Worm (Caenorhabditis elegans): ENCODE measurements around the gene F32D8.8.

Gene F32D8.8

ce11 chrV:10861611-10862262 is 40.8 kb downstream of the F32D8.8 start (continued):
- no peak for TF ChIP-seq hlh-17 (GFP tag; optimal IDR thresholded peaks at IDR 0.05; ENCODE audit: borderline replicate concordance)
- no peak for TF ChIP-seq hpl-2 (GFP tag; optimal IDR thresholded peaks at IDR 0.05)

ce11 chrV:10860526-10861037 is 42.0 kb downstream of the F32D8.8 start:
- TF ChIP-seq nhr-19 (GFP tag; conservative IDR thresholded peaks at IDR 0.05) (no peak), elt-3 (tag; optimal IDR thresholded peaks at IDR 0.05) (peak in 1 of 6 experiments; percentile 31), lir-3 (tag; optimal IDR thresholded peaks at IDR 0.05; ENCODE audit: poor library complexity) (no peak), rnt-1 (tag; optimal IDR thresholded peaks at IDR 0.05) (peak; percentile 1), efl-1 (optimal IDR thresholded peaks at IDR 0.05) (no peak), efl-1 (GFP tag; optimal IDR thresholded peaks at IDR 0.05 in 1 of 2) (peak in 1 of 2 experiments; percentile 12), lin-14 (GFP tag; optimal IDR thresholded peaks at IDR 0.05) (peak; percentile 50), tbx-2 (tag; optimal IDR thresholded peaks at IDR 0.05) (peak; percentile 4), nhr-71 (tag; optimal IDR thresholded peaks at IDR 0.05) (peak; percentile 29), snu-23 (GFP tag; optimal IDR thresholded peaks at IDR 0.05) (peak; percentile 13), fkh-8 (tag; optimal IDR thresholded peaks at IDR 0.05) (peak; percentile 2), nhr-85 (tag) (peak; percentile 88)

ce11 chrV:10859775-10860174 is 42.8 kb downstream of the F32D8.8 start:
- TF ChIP-seq nhr-20 (tag; optimal IDR thresholded peaks at IDR 0.05): peak; percentile 4
- TF ChIP-seq snu-23 (GFP tag; optimal IDR thresholded peaks at IDR 0.05): no peak
- TF ChIP-seq mdl-1 (tag; optimal IDR thresholded peaks at IDR 0.05): peak in 1 of 2 experiments; percentile 9
- 0 out of 2 replicates have a peak, but pooled peaks have one; percentile 2 for TF ChIP-seq nhr-19 (GFP tag; conservative IDR thresholded peaks at IDR 0.05)
- TF ChIP-seq fkh-4 (tag; optimal IDR thresholded peaks at IDR 0.05; ENCODE audit: borderline replicate concordance): no peak
- TF ChIP-seq C16A3.4 (tag; optimal IDR thresholded peaks at IDR 0.05): no peak
- no peak for TF ChIP-seq nhr-47 (tag; optimal IDR thresholded peaks at IDR 0.05)
- no peak for TF ChIP-seq pag-3 (tag; optimal IDR thresholded peaks at IDR 0.05; ENCODE audit: borderline replicate concordance, insufficient read depth)
- no peak for TF ChIP-seq alr-1 (tag; optimal IDR thresholded peaks at IDR 0.05; ENCODE audit: borderline replicate concordance)
- TF ChIP-seq lin-14 (GFP tag; optimal IDR thresholded peaks at IDR 0.05): peak; percentile 24
- no peak for TF ChIP-seq skn-1 (tag; optimal IDR thresholded peaks at IDR 0.05)
- no peak for TF ChIP-seq ceh-63 (GFP tag; optimal IDR thresholded peaks at IDR 0.05)
- peak in 1 of 2 experiments; percentile 21 for TF ChIP-seq lsy-2 (tag; optimal IDR thresholded peaks at IDR 0.05)
- no peak for TF ChIP-seq aly-2 (tag; optimal IDR thresholded peaks at IDR 0.05)
- TF ChIP-seq aha-1 (tag; optimal IDR thresholded peaks at IDR 0.05): no peak
- no peak for TF ChIP-seq dsc-1 (tag; optimal IDR thresholded peaks at IDR 0.05)
- no peak for TF ChIP-seq lin-35 (GFP tag; optimal IDR thresholded peaks at IDR 0.05)
- TF ChIP-seq elt-2 (tag; optimal IDR thresholded peaks at IDR 0.05): peak; percentile 56
- no peak for TF ChIP-seq C04F5.9 (tag; optimal IDR thresholded peaks at IDR 0.05)
- TF ChIP-seq elt-3 (tag; optimal IDR thresholded peaks at IDR 0.05): peak in 2 of 6 experiments; percentile 16 to 55
- no peak for TF ChIP-seq C34B4.2 (tag; optimal IDR thresholded peaks at IDR 0.05)
- peak; percentile 71 for TF ChIP-seq blmp-1 (tag; optimal IDR thresholded peaks at IDR 0.05)
- no peak for TF ChIP-seq mef-2 (tag; optimal IDR thresholded peaks at IDR 0.05)

ce11 chrV:10859048-10859637 is 43.4 kb downstream of the F32D8.8 start:
- peak; percentile 21 for TF ChIP-seq nhr-90 (tag; optimal IDR thresholded peaks at IDR 0.05; ENCODE audit: poor library complexity)
- TF ChIP-seq lin-14 (GFP tag; optimal IDR thresholded peaks at IDR 0.05): peak; percentile 57
- peak in 3 of 6 experiments; percentile 8 to 42 (median 32) for TF ChIP-seq elt-3 (tag; optimal IDR thresholded peaks at IDR 0.05)
- TF ChIP-seq fos-1 (tag; optimal IDR thresholded peaks at IDR 0.05): no peak
- TF ChIP-seq lin-35 (GFP tag; optimal IDR thresholded peaks at IDR 0.05): peak in 1 of 2 experiments; percentile 49
- peak; percentile 43 for TF ChIP-seq snu-23 (GFP tag; optimal IDR thresholded peaks at IDR 0.05)
- TF ChIP-seq nhr-71 (tag; optimal IDR thresholded peaks at IDR 0.05): peak; percentile 46
- TF ChIP-seq nhr-77 (tag; optimal IDR thresholded peaks at IDR 0.05): no peak
- TF ChIP-seq egl-27 (tag; optimal IDR thresholded peaks at IDR 0.05): no peak
- no peak for TF ChIP-seq efl-1 (optimal IDR thresholded peaks at IDR 0.05)
- peak in 1 of 2 experiments; percentile 75 for TF ChIP-seq efl-1 (GFP tag; optimal IDR thresholded peaks at IDR 0.05 in 1 of 2)
- TF ChIP-seq nhr-85 (tag): peak; percentile 88
- peak; percentile 45 for TF ChIP-seq nhr-20 (tag; optimal IDR thresholded peaks at IDR 0.05)
- TF ChIP-seq nhr-19 (GFP tag; conservative IDR thresholded peaks at IDR 0.05): 0 out of 2 replicates have a peak, but pooled peaks have one; percentile 5
- TF ChIP-seq blmp-1 (tag; optimal IDR thresholded peaks at IDR 0.05): peak; percentile 76
- peak; percentile 10 for TF ChIP-seq mep-1 (tag; optimal IDR thresholded peaks at IDR 0.05)
- TF ChIP-seq nhr-11 (tag; optimal IDR thresholded peaks at IDR 0.05): no peak
- peak in 1 of 2 experiments; percentile 24 for TF ChIP-seq mdl-1 (tag; optimal IDR thresholded peaks at IDR 0.05)
